Worm (Caenorhabditis elegans) whole organism, late embryonic: Measurements from ENCODE around the gene T22C8.3.

Source experiments
- K02D7.2 ChIP-seq: sonication (generic microtip); optimal IDR thresholded peaks from 2 replicates; lab custom pipeline; 2017; ENCODE audit warnings: mild to moderate bottlenecking, missing genetic modification characterization, missing compliant biosample characterization
- ceh-24 ChIP-seq: sonication (generic microtip); optimal IDR thresholded peaks from 2 replicates; lab custom pipeline; 2016; ENCODE audit warnings: mild to moderate bottlenecking, missing genetic modification characterization, missing compliant biosample characterization
- ceh-31 ChIP-seq: sonication (generic microtip); optimal IDR thresholded peaks from 2 replicates; lab custom pipeline; 2016; ENCODE audit warnings: missing genetic modification characterization, missing compliant biosample characterization
- dve-1 ChIP-seq: sonication (generic microtip); optimal IDR thresholded peaks from 2 replicates; lab custom pipeline; 2017; ENCODE audit warnings: antibody characterized with exemption, mild to moderate bottlenecking, missing genetic modification characterization, missing compliant biosample characterization
- fax-1 ChIP-seq: sonication (generic microtip); optimal IDR thresholded peaks from 2 replicates; lab custom pipeline; 2016; ENCODE audit warnings: missing genotype, missing genetic modification characterization, missing compliant biosample characterization
- fkh-10 ChIP-seq: fragments of 150-350 bp; optimal IDR thresholded peaks from 2 replicates; lab custom pipeline; 2014; ENCODE audit warnings: missing biosample characterization, missing genetic modification reagents, missing genetic modification characterization
- gmeb-2 ChIP-seq: sonication (generic microtip); optimal IDR thresholded peaks from 2 replicates; lab custom pipeline; 2016; ENCODE audit warnings: missing genetic modification characterization, inconsistent platforms, missing compliant biosample characterization
- lim-6 ChIP-seq: sonication (generic microtip); optimal IDR thresholded peaks from 2 replicates; lab custom pipeline; 2016; ENCODE audit warnings: missing genetic modification characterization, missing compliant biosample characterization
- lin-11 ChIP-seq: fragments of 200-800 bp; sonication (Bioruptor generic); optimal IDR thresholded peaks from 2 replicates; lab custom pipeline; 2018; ENCODE audit warnings: mild to moderate bottlenecking, missing genetic modification characterization, missing compliant biosample characterization
- madf-2 ChIP-seq: sonication (generic microtip); optimal IDR thresholded peaks from 2 replicates; lab custom pipeline; 2017; ENCODE audit warnings: missing genetic modification characterization, missing compliant biosample characterization
- mec-3 ChIP-seq: sonication (generic microtip); optimal IDR thresholded peaks from 2 replicates; lab custom pipeline; 2016; ENCODE audit warnings: borderline replicate concordance, missing genetic modification characterization, missing compliant biosample characterization
- pat-9 ChIP-seq: fragments of 200-800 bp; sonication (Bioruptor generic); optimal IDR thresholded peaks from 2 replicates; lab custom pipeline; 2018; ENCODE audit warnings: mild to moderate bottlenecking, missing genetic modification characterization, moderate library complexity, missing compliant biosample characterization
- pqm-1 ChIP-seq: sonication (generic microtip); optimal IDR thresholded peaks from 2 replicates; lab custom pipeline; 2016; ENCODE audit warnings: missing genetic modification characterization, missing compliant biosample characterization
- sdc-2 ChIP-seq: sonication (generic microtip); optimal IDR thresholded peaks from 2 replicates; lab custom pipeline; 2016; ENCODE audit warnings: missing genotype, missing genetic modification characterization, missing compliant biosample characterization
- unc-42 ChIP-seq: sonication (generic microtip); optimal IDR thresholded peaks from 2 replicates; lab custom pipeline; 2016; ENCODE audit warnings: missing genotype, missing genetic modification characterization, missing compliant biosample characterization
- zip-5 ChIP-seq: sonication (generic microtip); optimal IDR thresholded peaks from 2 replicates; lab custom pipeline; 2016; ENCODE audit warnings: missing genetic modification characterization, missing compliant biosample characterization

T22C8.3 gene

DNA sequence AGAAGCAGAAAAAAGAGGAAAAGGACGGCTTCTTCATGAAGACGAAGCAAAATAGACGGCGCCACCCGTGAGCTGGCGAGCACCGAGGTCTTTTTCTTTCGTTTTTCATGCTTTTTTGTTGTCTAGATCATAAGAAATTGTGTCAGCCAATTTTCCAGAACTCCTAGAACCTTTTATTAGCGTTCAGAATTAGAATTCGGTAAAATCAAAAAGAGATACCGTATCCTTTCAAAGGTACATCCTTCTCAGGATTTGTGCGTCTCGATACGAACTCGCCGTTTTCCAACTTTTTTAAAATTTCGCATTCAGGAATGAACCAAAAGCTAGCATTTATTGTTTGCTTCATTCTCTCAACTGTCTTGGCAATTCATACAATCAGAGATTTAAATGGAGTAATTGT is 48.7 kb downstream of the T22C8.3 start, which contains the start of gene F54C9.7:
Gene F54C9.7, plus strand, starts transcription at position 301 of the 400 bp plus-strand sequence.
- TF ChIP-seq lim-6 (tag; lab: Kevin White, UChicago) (no peak), mec-3 (no peak), lin-11 (no peak), fax-1 (tag; lab: Kevin White, UChicago) (no peak), gmeb-2 (no peak), zip-5 (no peak), K02D7.2 (tag; lab: Kevin White, UChicago) (no peak), sdc-2 (tag; lab: Kevin White, UChicago) (no peak), pat-9 (tag; lab: Kevin White, UChicago) (no peak), ceh-31 (no peak), dve-1 (tag; lab: Kevin White, UChicago) (no peak), madf-2 (no peak), ceh-24 (tag; lab: Kevin White, UChicago) (no peak), fkh-10 (GFP tag; lab: Kevin White, UChicago) (no peak), pqm-1 (no peak)
- TF ChIP-seq, all 69 proteins: peak for 0

DNA sequence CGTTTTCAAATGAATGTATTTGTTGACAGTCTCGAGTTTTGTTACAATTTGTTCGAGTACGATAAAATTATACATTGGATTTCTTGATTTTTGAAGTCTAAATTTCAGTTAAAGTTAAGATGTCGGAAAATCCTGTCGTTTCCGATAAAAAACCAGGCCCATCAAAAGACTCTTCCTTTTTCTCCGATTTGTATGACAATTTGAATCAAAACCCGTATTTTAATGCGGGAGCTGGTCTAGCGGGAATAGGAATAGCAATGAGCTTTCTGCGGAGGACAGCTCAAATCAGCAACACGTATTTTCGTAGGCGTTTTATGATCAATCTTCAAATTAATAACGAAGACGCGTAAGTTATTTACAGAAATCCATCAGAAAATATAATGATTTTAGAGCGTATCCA is 50.8 kb downstream of the T22C8.3 start, which contains the start of gene bcs-1:
Gene bcs-1, plus strand, starts transcription at position 109 of the 400 bp plus-strand sequence.
- TF ChIP-seq unc-42 = no peak
- TF ChIP-seq sdc-2 (tag; lab: Kevin White, UChicago) = no peak
